Worm (Caenorhabditis elegans) whole organism, L1 larva: ENCODE measurements around the gene xpo-3.

Source experiments
- C04F5.9 ChIP-seq: sonication (generic microtip); optimal IDR thresholded peaks from 2 replicates; lab custom pipeline; 2016; ENCODE audit warnings: missing genetic modification characterization, missing compliant biosample characterization
- C16A3.4 ChIP-seq: fragments of 150-350 bp; optimal IDR thresholded peaks from 2 replicates; lab custom pipeline; 2014; ENCODE audit warnings: missing biosample characterization, missing genetic modification characterization
- F16B12.6 ChIP-seq: fragments of 150-350 bp; optimal IDR thresholded peaks from 2 replicates; lab custom pipeline; 2014; ENCODE audit warnings: missing biosample characterization, missing genetic modification characterization
- Y116A8C.19 ChIP-seq: sonication (generic microtip); optimal IDR thresholded peaks from 2 replicates; lab custom pipeline; 2016; ENCODE audit warnings: missing compliant biosample characterization, missing genetic modification characterization, borderline replicate concordance
- aha-1 ChIP-seq: fragments of 150-350 bp; optimal IDR thresholded peaks from 2 replicates; lab custom pipeline; 2014; ENCODE audit warnings: missing biosample characterization, missing genetic modification characterization
- alr-1 ChIP-seq: fragments of 200-800 bp; sonication (Bioruptor generic); optimal IDR thresholded peaks from 2 replicates; lab custom pipeline; 2018; ENCODE audit warnings: borderline replicate concordance, mild to moderate bottlenecking, missing genetic modification characterization, missing compliant biosample characterization
- aly-2 ChIP-seq: fragments of 150-350 bp; optimal IDR thresholded peaks from 2 replicates; lab custom pipeline; 2014; ENCODE audit warnings: missing biosample characterization, missing genetic modification characterization
- blmp-1 ChIP-seq: fragments of 150-350 bp; optimal IDR thresholded peaks from 2 replicates; lab custom pipeline; 2014; ENCODE audit warnings: missing biosample characterization, missing genetic modification characterization
- ceh-63 ChIP-seq: fragments of 200-800 bp; sonication (Bioruptor generic); optimal IDR thresholded peaks from 2 replicates; lab custom pipeline; 2018; ENCODE audit warnings: mild to moderate bottlenecking, missing genetic modification characterization, missing compliant biosample characterization
- ceh-82 ChIP-seq, 3 experiments: fragments of 150-350 bp in 1 of 3; sonication (generic microtip) in 2 of 3; optimal IDR thresholded peaks; 2 replicates each; lab custom pipeline; 2014 to 2017; ENCODE audit warnings: missing biosample characterization in 3 of 3, missing genetic modification characterization in 3 of 3
- ces-1 ChIP-seq: fragments of 150-350 bp; optimal IDR thresholded peaks from 2 replicates; lab custom pipeline; 2014; ENCODE audit warnings: missing biosample characterization, missing genetic modification reagents, missing genetic modification characterization
- dpl-1 ChIP-seq, 3 experiments: fragments of 150-350 bp in 2 of 3; sonication (generic microtip) in 1 of 3; optimal IDR thresholded peaks; 2 replicates each; lab custom pipeline; 2014 to 2017; ENCODE audit warnings: missing biosample characterization in 3 of 3, missing genetic modification characterization in 3 of 3, missing genetic modification reagents in 3 of 3
- dsc-1 ChIP-seq: sonication (generic microtip); optimal IDR thresholded peaks from 2 replicates; lab custom pipeline; 2016; ENCODE audit warnings: mild to moderate bottlenecking, missing genetic modification characterization, missing compliant biosample characterization
- efl-1 ChIP-seq, 4 experiments: fragments of 150-350 bp; optimal IDR thresholded peaks in 3 of 4; peaks in 1 of 4; 1 replicate in 1 of 4; 2 replicates in 3 of 4; lab custom pipeline; 2014; ENCODE audit warnings: missing biosample characterization in 2 of 4, missing genetic modification characterization in 2 of 4, missing genetic modification reagents in 2 of 4
- efl-3 ChIP-seq: fragments of 200-800 bp; sonication (Bioruptor generic); optimal IDR thresholded peaks from 2 replicates; lab custom pipeline; 2018; ENCODE audit warnings: mild to moderate bottlenecking, missing genetic modification characterization, missing compliant biosample characterization
- egl-13 ChIP-seq: sonication (generic microtip); optimal IDR thresholded peaks from 2 replicates; lab custom pipeline; 2016; ENCODE audit warnings: missing genotype, missing genetic modification reagents, missing genetic modification characterization, missing compliant biosample characterization
- egl-27 ChIP-seq, 2 experiments: fragments of 150-350 bp in 1 of 2; sonication (generic microtip); optimal IDR thresholded peaks; 3 replicates each; lab custom pipeline; 2017 to 2018; ENCODE audit warnings: missing biosample characterization in 2 of 2, missing genetic modification characterization in 2 of 2, missing genetic modification reagents in 2 of 2
- elt-2 ChIP-seq: sonication (generic microtip); optimal IDR thresholded peaks from 2 replicates; lab custom pipeline; 2016; ENCODE audit warnings: missing genetic modification characterization, mild to moderate bottlenecking, inconsistent platforms, missing compliant biosample characterization, missing genetic modification reagents
- elt-3 ChIP-seq, 6 experiments: fragments of 150-350 bp in 1 of 6; sonication (generic microtip); optimal IDR thresholded peaks; 2 replicates each; lab custom pipeline; 2017 to 2018; ENCODE audit warnings: missing biosample characterization in 6 of 6, missing genetic modification characterization in 6 of 6, inconsistent platforms in 1 of 6
- ets-5 ChIP-seq: fragments of 200-800 bp; sonication (Bioruptor generic); IDR thresholded peaks from 2 replicates; pipeline ENCODE4 v1.3.6; 2022; ENCODE audit warnings: missing genetic modification characterization, missing compliant biosample characterization
- fkh-10 ChIP-seq: sonication (generic microtip); optimal IDR thresholded peaks from 2 replicates; lab custom pipeline; 2017; ENCODE audit warnings: missing biosample characterization, missing genetic modification reagents, missing genetic modification characterization
- fkh-4 ChIP-seq: sonication (generic microtip); optimal IDR thresholded peaks from 2 replicates; lab custom pipeline; 2016; ENCODE audit warnings: missing compliant biosample characterization, missing genetic modification characterization, borderline replicate concordance
- fkh-8 ChIP-seq: sonication (generic microtip); optimal IDR thresholded peaks from 2 replicates; lab custom pipeline; 2016; ENCODE audit warnings: mild to moderate bottlenecking, missing genetic modification characterization, missing compliant biosample characterization
- grh-1 ChIP-seq: fragments of 200-800 bp; sonication (Bioruptor generic); IDR thresholded peaks from 2 replicates; pipeline ENCODE4 v1.3.6; 2022; ENCODE audit warnings: missing genetic modification reagents, missing genetic modification characterization, missing compliant biosample characterization
- hpl-2 ChIP-seq: fragments of 150-350 bp; optimal IDR thresholded peaks from 2 replicates; lab custom pipeline; 2014; ENCODE audit warnings: missing biosample characterization, missing genetic modification reagents, missing genetic modification characterization
- irx-1 ChIP-seq: sonication (generic microtip); optimal IDR thresholded peaks from 2 replicates; lab custom pipeline; 2016; ENCODE audit warnings: missing genetic modification characterization, missing compliant biosample characterization
- lin-15B ChIP-seq: fragments of 150-350 bp; sonication (generic microtip); optimal IDR thresholded peaks from 3 replicates; lab custom pipeline; 2014; ENCODE audit warnings: missing biosample characterization, missing genetic modification characterization
- lin-35 ChIP-seq, 2 experiments: fragments of 150-350 bp; optimal IDR thresholded peaks; 2 replicates each; lab custom pipeline; 2014; ENCODE audit warnings: missing biosample characterization in 2 of 2, missing genetic modification characterization in 2 of 2, missing genetic modification reagents in 2 of 2
- lsy-2 ChIP-seq, 2 experiments: fragments of 150-350 bp; optimal IDR thresholded peaks; 2 replicates each; lab custom pipeline; 2014; ENCODE audit warnings: missing biosample characterization in 2 of 2, missing genetic modification characterization in 2 of 2
- mab-9 ChIP-seq: fragments of 200-800 bp; sonication (Bioruptor generic); IDR thresholded peaks from 2 replicates; pipeline ENCODE4 v1.3.6; 2022; ENCODE audit warnings: missing genetic modification reagents, missing genetic modification characterization, missing compliant biosample characterization
- mdl-1 ChIP-seq, 2 experiments: fragments of 150-350 bp; optimal IDR thresholded peaks; 2 replicates each; lab custom pipeline; 2014 to 2017; ENCODE audit warnings: missing biosample characterization in 2 of 2, missing genetic modification characterization in 2 of 2, inconsistent platforms in 1 of 2
- mep-1 ChIP-seq: fragments of 150-350 bp; optimal IDR thresholded peaks from 2 replicates; lab custom pipeline; 2014; ENCODE audit warnings: missing biosample characterization, missing genetic modification characterization
- nhr-20 ChIP-seq: sonication (generic microtip); optimal IDR thresholded peaks from 2 replicates; lab custom pipeline; 2016; ENCODE audit warnings: mild to moderate bottlenecking, missing genetic modification characterization, missing compliant biosample characterization
- nhr-28 ChIP-seq: fragments of 150-350 bp; optimal IDR thresholded peaks from 2 replicates; lab custom pipeline; 2014; ENCODE audit warnings: missing biosample characterization, missing genetic modification characterization
- nhr-47 ChIP-seq: sonication (generic microtip); optimal IDR thresholded peaks from 2 replicates; lab custom pipeline; 2016; ENCODE audit warnings: mild to moderate bottlenecking, missing genetic modification characterization, moderate library complexity, missing compliant biosample characterization
- nhr-71 ChIP-seq: sonication (generic microtip); optimal IDR thresholded peaks from 2 replicates; lab custom pipeline; 2016; ENCODE audit warnings: mild to moderate bottlenecking, missing genetic modification characterization, moderate library complexity, missing compliant biosample characterization
- nhr-76 ChIP-seq: sonication (generic microtip); optimal IDR thresholded peaks from 2 replicates; lab custom pipeline; 2017; ENCODE audit warnings: missing biosample characterization, missing genetic modification characterization
- nhr-84 ChIP-seq: sonication (generic microtip); optimal IDR thresholded peaks from 2 replicates; lab custom pipeline; 2017; ENCODE audit warnings: missing biosample characterization, missing genetic modification characterization
- nhr-85 ChIP-seq: sonication (generic microtip); peaks from one replicate; lab custom pipeline; 2016; ENCODE audit warnings: missing genetic modification characterization, inconsistent platforms, missing compliant biosample characterization
- nhr-90 ChIP-seq: sonication (generic microtip); optimal IDR thresholded peaks from 2 replicates; lab custom pipeline; 2016; ENCODE audit warnings: mild to moderate bottlenecking, missing genetic modification characterization, missing compliant biosample characterization; ENCODE audit not compliant: poor library complexity
- skn-1 ChIP-seq: fragments of 150-350 bp; optimal IDR thresholded peaks from 2 replicates; lab custom pipeline; 2014; ENCODE audit warnings: missing biosample characterization, missing genetic modification characterization
- snu-23 ChIP-seq: sonication (generic microtip); optimal IDR thresholded peaks from 2 replicates; lab custom pipeline; 2016; ENCODE audit warnings: missing genetic modification characterization, missing compliant biosample characterization
- sup-37 ChIP-seq: fragments of 200-800 bp; sonication (Bioruptor generic); optimal IDR thresholded peaks from 2 replicates; lab custom pipeline; 2018; ENCODE audit warnings: mild to moderate bottlenecking, missing genetic modification characterization, missing compliant biosample characterization
- tbx-2 ChIP-seq: sonication (generic microtip); optimal IDR thresholded peaks from 2 replicates; lab custom pipeline; 2016; ENCODE audit warnings: missing genetic modification characterization, missing compliant biosample characterization
- unc-130 ChIP-seq: fragments of 150-350 bp; optimal IDR thresholded peaks from 2 replicates; lab custom pipeline; 2017; ENCODE audit warnings: missing biosample characterization, missing genetic modification characterization, inconsistent platforms
- unc-62 ChIP-seq: fragments of 150-350 bp; optimal IDR thresholded peaks from 2 replicates; lab custom pipeline; 2014; ENCODE audit warnings: missing biosample characterization, missing genetic modification reagents, missing genetic modification characterization
- unc-98 ChIP-seq: fragments of 200-800 bp; sonication (Bioruptor generic); IDR thresholded peaks from 2 replicates; pipeline ENCODE4 v1.3.6; 2022; ENCODE audit warnings: missing genetic modification characterization, missing compliant biosample characterization
- vab-15 ChIP-seq: sonication (generic microtip); optimal IDR thresholded peaks from 2 replicates; lab custom pipeline; 2017; ENCODE audit warnings: missing genotype, mild to moderate bottlenecking, missing genetic modification characterization, missing compliant biosample characterization
- xbp-1 ChIP-seq: sonication (generic microtip); optimal IDR thresholded peaks from 2 replicates; lab custom pipeline; 2016; ENCODE audit warnings: missing genetic modification characterization, missing compliant biosample characterization
- zag-1 ChIP-seq: fragments of 150-350 bp; optimal IDR thresholded peaks from 2 replicates; lab custom pipeline; 2014; ENCODE audit warnings: missing biosample characterization, missing genetic modification characterization
- ztf-11 ChIP-seq, 2 experiments: sonication (generic microtip); optimal IDR thresholded peaks; 2 replicates each; lab custom pipeline; 2016 to 2017; ENCODE audit warnings: missing genetic modification characterization in 2 of 2, missing biosample characterization in 1 of 2, missing compliant biosample characterization in 1 of 2
- ztf-4 ChIP-seq: fragments of 150-350 bp; optimal IDR thresholded peaks from 2 replicates; lab custom pipeline; 2014; ENCODE audit warnings: missing biosample characterization, missing genetic modification characterization

The xpo-3 gene

ce11 chrIV:7923982-7924480, at the start of gene xpo-3, which contains the start of gene C49H3.3:
Gene xpo-3, minus strand, starts transcription at chrIV:7924032.
Gene C49H3.3, plus strand, starts transcription at chrIV:7924350.
- TF ChIP-seq fkh-4 (tag; lab: Kevin White, UChicago) (no peak), aly-2 (tag; lab: Kevin White, UChicago) (no peak), lin-35 (GFP tag; optimal IDR thresholded peaks at IDR 0.05; lab: Kevin White, UChicago) (peak; percentile 44 to 74), efl-3 (GFP tag; lab: Kevin White, UChicago) (no peak), F16B12.6 (tag; lab: Kevin White, UChicago) (peak; percentile 29), ztf-11 (tag; optimal IDR thresholded peaks at IDR 0.05; lab: Kevin White, UChicago) (no peak), hpl-2 (no peak), ztf-4 (tag; lab: Kevin White, UChicago) (no peak), nhr-84 (no peak), ceh-82 (tag; optimal IDR thresholded peaks at IDR 0.05; lab: Kevin White, UChicago) (peak in 1 of 3 experiments; percentile 11), elt-3 (tag; optimal IDR thresholded peaks at IDR 0.05; lab: Kevin White, UChicago) (no peak), nhr-28 (tag; lab: Kevin White, UChicago) (no peak), C04F5.9 (tag; lab: Kevin White, UChicago) (no peak), nhr-90 (tag; lab: Kevin White, UChicago) (no peak), irx-1 (tag; lab: Kevin White, UChicago) (no peak), dpl-1 (GFP tag; optimal IDR thresholded peaks at IDR 0.05; lab: Kevin White, UChicago) (peak; percentile 23 to 57 (median 24)), fkh-8 (no peak), fkh-10 (GFP tag; lab: Kevin White, UChicago) (peak; percentile 13), unc-130 (tag; lab: Kevin White, UChicago) (peak; percentile 9), tbx-2 (peak; percentile 14), dsc-1 (tag; lab: Kevin White, UChicago) (no peak), blmp-1 (tag; lab: Kevin White, UChicago) (peak; percentile 32), nhr-20 (tag; lab: Kevin White, UChicago) (no peak), Y116A8C.19 (no peak), aha-1 (tag; lab: Kevin White, UChicago) (no peak), C16A3.4 (tag; lab: Kevin White, UChicago) (peak; percentile 32), mdl-1 (tag; optimal IDR thresholded peaks at IDR 0.05; lab: Kevin White, UChicago) (peak in 1 of 2 experiments; percentile 6), egl-13 (tag; lab: Kevin White, UChicago) (no peak), snu-23 (GFP tag; lab: Kevin White, UChicago) (peak; percentile 34), lsy-2 (tag; optimal IDR thresholded peaks at IDR 0.05; lab: Kevin White, UChicago) (peak; percentile 47 to 70), nhr-47 (tag; lab: Kevin White, UChicago) (peak; percentile 42), mab-9 (GFP tag; lab: Robert Waterston, UW) (no peak), ets-5 (no peak), ceh-63 (no peak), alr-1 (tag; lab: Kevin White, UChicago) (no peak), lin-15B (tag; lab: Kevin White, UChicago) (no peak), nhr-85 (tag; lab: Kevin White, UChicago) (no peak), nhr-71 (tag; lab: Kevin White, UChicago) (peak; percentile 38), ces-1 (no peak), elt-2 (no peak), efl-1 (optimal IDR thresholded peaks at IDR 0.05; lab: Kevin White, UChicago) (peak; percentile 51 to 58), efl-1 (GFP tag; optimal IDR thresholded peaks at IDR 0.05 in 1 of 2; lab: Kevin White, UChicago) (peak in 1 of 2 experiments; percentile 48), xbp-1 (tag; lab: Kevin White, UChicago) (peak; percentile 34), unc-62 (no peak), skn-1 (peak; percentile 2), vab-15 (tag; lab: Kevin White, UChicago) (peak; percentile 54), egl-27 (tag; optimal IDR thresholded peaks at IDR 0.05; lab: Kevin White, UChicago) (no peak), unc-98 (GFP tag; lab: Robert Waterston, UW) (no peak), zag-1 (tag; lab: Kevin White, UChicago) (no peak), grh-1 (GFP tag; lab: Robert Waterston, UW) (no peak), sup-37 (GFP tag; lab: Kevin White, UChicago) (no peak), nhr-76 (tag; lab: Kevin White, UChicago) (no peak), mep-1 (peak; percentile 63)
